Worm (Caenorhabditis elegans): ENCODE measurements around the gene ubc-18.

ce11 chrIII:7100001-7100400 lies 31.6 kb upstream of the ubc-18 start, which contains the start of gene ZK418.11:
- TF ChIP-seq dao-5 (tag; optimal IDR thresholded peaks at IDR 0.05): no peak
- no peak for TF ChIP-seq W03F9.2 (tag; optimal IDR thresholded peaks at IDR 0.05)

Measured in whole organism, L4/young adult.